Worm (Caenorhabditis elegans) whole organism, midembryonic: Measurements from ENCODE around the gene ceph-41.

Experiments
- cog-1 ChIP-seq: sonication (generic microtip); optimal IDR thresholded peaks from 2 replicates; lab custom pipeline; 2016; ENCODE audit warnings: missing genetic modification characterization, missing compliant biosample characterization
- flt-1 ChIP-seq: fragments of 200-800 bp; sonication (Bioruptor generic); IDR thresholded peaks from 2 replicates; pipeline ENCODE4 v1.3.6; 2022; ENCODE audit warnings: missing genetic modification characterization, missing compliant biosample characterization
- klf-2 ChIP-seq: fragments of 200-800 bp; sonication (Bioruptor generic); conservative IDR thresholded peaks from 2 replicates; pipeline ENCODE4 v1.3.6; 2022; ENCODE audit warnings: missing genetic modification reagents, missing genetic modification characterization, missing compliant biosample characterization
- med-1 ChIP-seq: sonication (generic microtip); optimal IDR thresholded peaks from 2 replicates; lab custom pipeline; 2017; ENCODE audit warnings: missing genetic modification characterization, mild to moderate bottlenecking, missing compliant biosample characterization, antibody characterized with exemption, missing genetic modification reagents; ENCODE audit not compliant: insufficient read depth
- ref-1 ChIP-seq: fragments of 200-800 bp; sonication (Bioruptor generic); conservative IDR thresholded peaks from 2 replicates; pipeline ENCODE4 v1.3.6; 2022; ENCODE audit warnings: missing genetic modification reagents, missing genetic modification characterization, missing compliant biosample characterization
- tab-1 ChIP-seq: fragments of 200-800 bp; sonication (Bioruptor generic); IDR thresholded peaks from 2 replicates; pipeline ENCODE4 v1.3.6; 2022; ENCODE audit warnings: missing genetic modification characterization, missing compliant biosample characterization
- ztf-23 ChIP-seq: fragments of 200-800 bp; sonication (Bioruptor generic); IDR thresholded peaks from 2 replicates; pipeline ENCODE4 v1.3.6; 2022; ENCODE audit warnings: missing genetic modification reagents, missing genetic modification characterization, missing compliant biosample characterization
- ztf-29 ChIP-seq: fragments of 200-800 bp; sonication (Bioruptor generic); IDR thresholded peaks from 2 replicates; pipeline ENCODE4 v1.3.6; 2022; ENCODE audit warnings: missing genetic modification reagents, missing genetic modification characterization, missing compliant biosample characterization

ce11 chrIV:8113161-8113560, 13.8 kb upstream of the ceph-41 start, which contains the start of gene Y42H9AR.1:
- no peak for TF ChIP-seq cog-1 (tag; lab: Kevin White, UChicago)
- no peak for TF ChIP-seq flt-1 (GFP tag; lab: Robert Waterston, UW)
- TF ChIP-seq klf-2, result no peak
- TF ChIP-seq med-1 (GFP tag; lab: Kevin White, UChicago), result no peak
- TF ChIP-seq ref-1 (GFP tag; lab: Robert Waterston, UW), result no peak
- TF ChIP-seq ztf-29, result no peak
- TF ChIP-seq tab-1 (GFP tag; lab: Robert Waterston, UW), result no peak
- TF ChIP-seq ztf-23 (GFP tag; lab: Robert Waterston, UW), result no peak
